Worm (Caenorhabditis elegans) whole organism, young adult: ENCODE data around the gene B0244.4.

Experiments
- B0035.1 ChIP-seq: sonication (generic microtip); optimal IDR thresholded peaks from 2 replicates; lab custom pipeline; 2016; ENCODE audit warnings: missing genetic modification characterization, mild to moderate bottlenecking, missing compliant biosample characterization, missing genotype, missing genetic modification reagents
- F10E7.11 ChIP-seq: sonication (generic microtip); optimal IDR thresholded peaks from 2 replicates; lab custom pipeline; 2017; ENCODE audit warnings: mild to moderate bottlenecking, missing genetic modification characterization, moderate library complexity, missing compliant biosample characterization
- F22D6.2 ChIP-seq: sonication (generic microtip); optimal IDR thresholded peaks from 2 replicates; lab custom pipeline; 2016; ENCODE audit warnings: mild to moderate bottlenecking, missing genetic modification characterization, missing compliant biosample characterization
- F23B12.7 ChIP-seq: sonication (generic microtip); optimal IDR thresholded peaks from 2 replicates; lab custom pipeline; 2017; ENCODE audit warnings: missing genetic modification characterization, mild to moderate bottlenecking, missing compliant biosample characterization, antibody characterized with exemption, moderate library complexity; ENCODE audit not compliant: insufficient read depth
- F37B4.10 ChIP-seq: fragments of 200-800 bp; sonication (Bioruptor generic); IDR thresholded peaks from 2 replicates; pipeline ENCODE4 v1.3.6; 2022; ENCODE audit warnings: missing genetic modification characterization, missing compliant biosample characterization
- F39B2.1 ChIP-seq: fragments of 200-800 bp; sonication (Bioruptor generic); IDR thresholded peaks from 2 replicates; pipeline ENCODE4 v1.3.6; 2022; ENCODE audit warnings: missing genetic modification reagents, missing genetic modification characterization, missing compliant biosample characterization
- F55B11.4 ChIP-seq: sonication (generic microtip); optimal IDR thresholded peaks from 2 replicates; lab custom pipeline; 2016; ENCODE audit warnings: missing compliant biosample characterization, missing genetic modification characterization, borderline replicate concordance; ENCODE audit not compliant: insufficient read depth
- F57A8.1 ChIP-seq: fragments of 200-800 bp; sonication (Bioruptor generic); optimal IDR thresholded peaks from 2 replicates; lab custom pipeline; 2018; ENCODE audit warnings: mild to moderate bottlenecking, missing genetic modification characterization, moderate library complexity, missing compliant biosample characterization
- K12H6.12 ChIP-seq: fragments of 200-800 bp; sonication (Bioruptor generic); optimal IDR thresholded peaks from 2 replicates; lab custom pipeline; 2018; ENCODE audit warnings: mild to moderate bottlenecking, missing genetic modification characterization, missing compliant biosample characterization
- Y67H2A.10 ChIP-seq: fragments of 200-800 bp; sonication (Bioruptor generic); conservative IDR thresholded peaks from 2 replicates; pipeline ENCODE4 v1.3.6; 2022; ENCODE audit warnings: missing genetic modification reagents, missing genetic modification characterization, missing compliant biosample characterization
- ZK185.1 ChIP-seq: sonication (generic microtip); optimal IDR thresholded peaks from 2 replicates; lab custom pipeline; 2016; ENCODE audit warnings: mild to moderate bottlenecking, missing genetic modification characterization, missing compliant biosample characterization; ENCODE audit not compliant: poor library complexity, severe bottlenecking
- attf-6 ChIP-seq: fragments of 200-800 bp; sonication (Bioruptor generic); IDR thresholded peaks from 2 replicates; pipeline ENCODE4 v1.3.6; 2022; ENCODE audit warnings: missing genetic modification reagents, missing genetic modification characterization, missing compliant biosample characterization
- ccch-3 ChIP-seq: fragments of 200-800 bp; sonication (Bioruptor generic); optimal IDR thresholded peaks from 2 replicates; lab custom pipeline; 2018; ENCODE audit warnings: mild to moderate bottlenecking, missing genetic modification characterization, missing compliant biosample characterization
- ceh-27 ChIP-seq: fragments of 200-800 bp; sonication (Bioruptor generic); optimal IDR thresholded peaks from 2 replicates; lab custom pipeline; 2018; ENCODE audit warnings: mild to moderate bottlenecking, missing genetic modification characterization, moderate library complexity, missing compliant biosample characterization
- ceh-91 ChIP-seq: fragments of 200-800 bp; sonication (Bioruptor generic); IDR thresholded peaks from 2 replicates; pipeline ENCODE4 v1.3.6; 2022; ENCODE audit warnings: missing genetic modification reagents, missing genetic modification characterization, missing compliant biosample characterization
- fkh-3 ChIP-seq: sonication (generic microtip); optimal IDR thresholded peaks from 2 replicates; lab custom pipeline; 2016; ENCODE audit warnings: mild to moderate bottlenecking, missing genetic modification characterization, missing compliant biosample characterization
- hmg-1.2 ChIP-seq: fragments of 200-800 bp; sonication (Bioruptor generic); IDR thresholded peaks from 2 replicates; pipeline ENCODE4 v1.3.6; 2022; ENCODE audit warnings: missing genetic modification reagents, missing genetic modification characterization, missing compliant biosample characterization
- hsf-1 ChIP-seq: fragments of 200-800 bp; sonication (Bioruptor generic); IDR thresholded peaks from 2 replicates; pipeline ENCODE4 v1.3.6; 2022; ENCODE audit warnings: missing genetic modification reagents, missing genetic modification characterization, missing compliant biosample characterization
- lag-1 ChIP-seq: fragments of 200-800 bp; sonication (Bioruptor generic); IDR thresholded peaks from 2 replicates; pipeline ENCODE4 v1.3.6; 2022; ENCODE audit warnings: missing genetic modification reagents, missing genetic modification characterization, missing compliant biosample characterization
- lir-1 ChIP-seq: fragments of 200-800 bp; sonication (Bioruptor generic); conservative IDR thresholded peaks from 2 replicates; pipeline ENCODE4 v1.3.6; 2022; ENCODE audit warnings: missing genetic modification reagents, missing genetic modification characterization, missing compliant biosample characterization
- madf-3 ChIP-seq: fragments of 200-800 bp; sonication (Bioruptor generic); IDR thresholded peaks from 2 replicates; pipeline ENCODE4 v1.3.6; 2022; ENCODE audit warnings: missing genetic modification reagents, missing genetic modification characterization, missing compliant biosample characterization
- madf-6 ChIP-seq: fragments of 200-800 bp; sonication (Bioruptor generic); IDR thresholded peaks from 2 replicates; pipeline ENCODE4 v1.3.6; 2022; ENCODE audit warnings: missing genetic modification reagents, missing genetic modification characterization, missing compliant biosample characterization
- mcd-1 ChIP-seq: fragments of 200-800 bp; sonication (Bioruptor generic); IDR thresholded peaks from 2 replicates; pipeline ENCODE4 v1.3.6; 2022; ENCODE audit warnings: missing genetic modification reagents, missing genetic modification characterization, missing compliant biosample characterization
- nfyb-1 ChIP-seq: fragments of 200-800 bp; sonication (Bioruptor generic); IDR thresholded peaks from 2 replicates; pipeline ENCODE4 v1.3.6; 2022; ENCODE audit warnings: missing genetic modification reagents, missing genetic modification characterization, missing compliant biosample characterization
- nhr-120 ChIP-seq: fragments of 200-800 bp; sonication (Bioruptor generic); IDR thresholded peaks from 2 replicates; pipeline ENCODE4 v1.3.6; 2022; ENCODE audit warnings: missing genetic modification characterization, missing compliant biosample characterization
- nhr-179 ChIP-seq: sonication (generic microtip); optimal IDR thresholded peaks from 2 replicates; lab custom pipeline; 2016; ENCODE audit warnings: mild to moderate bottlenecking, missing genetic modification characterization, missing compliant biosample characterization
- nhr-80 ChIP-seq: sonication (generic microtip); optimal IDR thresholded peaks from 2 replicates; lab custom pipeline; 2016; ENCODE audit warnings: missing genetic modification characterization, missing compliant biosample characterization
- rcor-1 ChIP-seq: fragments of 200-800 bp; sonication (Bioruptor generic); IDR thresholded peaks from 2 replicates; pipeline ENCODE4 v1.3.6; 2022; ENCODE audit warnings: missing genetic modification reagents, missing genetic modification characterization, missing compliant biosample characterization
- rec-8 ChIP-seq, 2 experiments: sonication (generic microtip); optimal IDR thresholded peaks; 2 replicates each; lab custom pipeline; 2016; ENCODE audit warnings: mild to moderate bottlenecking in 2 of 2, missing genetic modification characterization in 2 of 2, missing genetic modification reagents in 2 of 2, missing genotype in 2 of 2, missing biosample characterization in 1 of 2, missing compliant biosample characterization in 1 of 2, moderate library complexity in 1 of 2
- repo-1 ChIP-seq: sonication (generic microtip); optimal IDR thresholded peaks from 2 replicates; lab custom pipeline; 2017; ENCODE audit warnings: mild to moderate bottlenecking, missing genetic modification characterization, missing compliant biosample characterization
- snpc-1.1 ChIP-seq: sonication (generic microtip); optimal IDR thresholded peaks from 2 replicates; lab custom pipeline; 2017; ENCODE audit warnings: missing genetic modification characterization, mild to moderate bottlenecking, missing compliant biosample characterization, antibody characterized with exemption, moderate library complexity, missing genotype, missing genetic modification reagents; ENCODE audit not compliant: insufficient read depth
- snpc-3.4 ChIP-seq: sonication (generic microtip); optimal IDR thresholded peaks from 2 replicates; lab custom pipeline; 2017; ENCODE audit warnings: missing genetic modification characterization, mild to moderate bottlenecking, missing compliant biosample characterization, antibody characterized with exemption, moderate library complexity, missing genotype, missing genetic modification reagents
- snpc-4 ChIP-seq, 5 experiments: fragments of 150-350 bp in 1 of 5; sonication (generic microtip) in 4 of 5; optimal IDR thresholded peaks; 2 replicates each; lab custom pipeline; 2014 to 2018; ENCODE audit warnings: missing genetic modification characterization in 5 of 5, missing biosample characterization in 3 of 5, antibody characterized with exemption in 2 of 5, mild to moderate bottlenecking in 2 of 5, missing compliant biosample characterization in 2 of 5, missing genotype in 2 of 5, moderate library complexity in 2 of 5, missing genetic modification reagents in 1 of 5
- unc-62 ChIP-seq: fragments of 150-350 bp; optimal IDR thresholded peaks from 2 replicates; lab custom pipeline; 2014; ENCODE audit warnings: missing biosample characterization, missing genetic modification reagents, missing genetic modification characterization
- xnd-1 ChIP-seq: sonication (generic microtip); optimal IDR thresholded peaks from 2 replicates; lab custom pipeline; 2016; ENCODE audit warnings: missing genotype, missing genetic modification reagents, missing genetic modification characterization, missing compliant biosample characterization
- ztf-6 ChIP-seq: fragments of 200-800 bp; sonication (Bioruptor generic); IDR thresholded peaks from 2 replicates; pipeline ENCODE4 v1.3.6; 2022; ENCODE audit warnings: missing genetic modification reagents, missing genetic modification characterization, missing compliant biosample characterization

Gene B0244.4

ce11 chrIII:5744579-5744978 lies 2.7 kb upstream of the B0244.4 start, which contains the start of gene B0244.5:
Gene B0244.5 (plus strand): TSS chrIII:5744879.
- no peak for TF ChIP-seq F55B11.4 (tag; lab: Kevin White, UChicago)
- TF ChIP-seq snpc-3.4 = no peak
- TF ChIP-seq lag-1 (GFP tag; lab: Robert Waterston, UW) = no peak
- no peak for TF ChIP-seq fkh-3 (tag; lab: Kevin White, UChicago)
- no peak for TF ChIP-seq madf-6 (GFP tag; lab: Robert Waterston, UW)
- no peak for TF ChIP-seq nhr-120 (GFP tag; lab: Robert Waterston, UW)
- TF ChIP-seq madf-3 (GFP tag; lab: Robert Waterston, UW) = no peak
- TF ChIP-seq nfyb-1 = no peak

DNA sequence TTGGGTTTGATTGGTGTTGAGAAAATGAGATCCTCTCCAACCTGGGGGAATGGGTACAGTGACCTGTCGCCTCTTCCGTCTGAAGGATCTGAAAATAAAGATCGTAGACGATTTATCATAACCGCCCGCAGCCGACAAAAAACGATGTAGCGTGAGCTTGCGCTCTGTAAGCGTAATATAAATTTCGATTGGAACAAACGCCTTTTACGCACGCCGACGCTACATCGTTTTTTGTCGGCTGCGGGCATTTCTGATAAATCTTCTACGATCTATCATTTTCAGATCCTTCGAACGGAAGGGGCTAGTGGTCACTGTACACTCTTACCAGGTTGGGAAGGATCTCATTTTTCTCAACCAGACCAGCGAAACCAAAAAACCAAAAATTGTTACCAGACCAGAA lies 1.1 kb downstream of the B0244.4 start:
- TF ChIP-seq rcor-1 = no peak
- TF ChIP-seq madf-3 (GFP tag; lab: Robert Waterston, UW) = no peak
- peak; percentile 70 for TF ChIP-seq snpc-1.1 (tag; lab: Kevin White, UChicago)
- no peak for TF ChIP-seq snpc-4 (GFP tag; optimal IDR thresholded peaks at IDR 0.05; lab: Kevin White, UChicago)
- TF ChIP-seq snpc-4 (tag; optimal IDR thresholded peaks at IDR 0.05; lab: Kevin White, UChicago) = peak in 3 of 4 experiments; percentile 70 to 90 (median 90)

ce11 chrIII:5750503-5750902 lies 3.2 kb downstream of the B0244.4 start:
- TF ChIP-seq ztf-6 (GFP tag; lab: Robert Waterston, UW) = no peak
- TF ChIP-seq snpc-4 (GFP tag; optimal IDR thresholded peaks at IDR 0.05; lab: Kevin White, UChicago) = no peak
- no peak for TF ChIP-seq snpc-4 (tag; optimal IDR thresholded peaks at IDR 0.05; lab: Kevin White, UChicago)
- TF ChIP-seq snpc-3.4 = no peak
- no peak for TF ChIP-seq nhr-179
- no peak for TF ChIP-seq lir-1 (GFP tag; lab: Robert Waterston, UW)

- TF ChIP-seq F22D6.2 (tag; lab: Kevin White, UChicago) (no peak), K12H6.12 (tag; lab: Kevin White, UChicago) (peak; percentile 60), attf-6 (GFP tag; lab: Robert Waterston, UW) (no peak), ceh-27 (peak; percentile 28), hmg-1.2 (GFP tag; lab: Robert Waterston, UW) (peak; percentile 65), mcd-1 (GFP tag; lab: Robert Waterston, UW) (peak; percentile 63), F23B12.7 (tag; lab: Kevin White, UChicago) (no peak)
These were observed 7.9 kb downstream of the B0244.4 start, which contains the start of gene ida-1 for ce11 chrIII:5755204-5755603. Gene ida-1 (plus strand): TSS chrIII:5755539.

- TF ChIP-seq rec-8 (tag; optimal IDR thresholded peaks at IDR 0.05; lab: Kevin White, UChicago) (no peak), ztf-6 (GFP tag; lab: Robert Waterston, UW) (no peak), F37B4.10 (GFP tag; lab: Robert Waterston, UW) (no peak), F10E7.11 (tag; lab: Kevin White, UChicago) (no peak), nhr-80 (tag; lab: Kevin White, UChicago) (no peak), F39B2.1 (GFP tag; lab: Robert Waterston, UW) (no peak), ceh-27 (no peak), hsf-1 (GFP tag; lab: Robert Waterston, UW) (no peak), repo-1 (tag; lab: Kevin White, UChicago) (no peak), ceh-91 (GFP tag; lab: Robert Waterston, UW) (no peak), F57A8.1 (GFP tag; lab: Kevin White, UChicago) (no peak), ZK185.1 (no peak), hmg-1.2 (GFP tag; lab: Robert Waterston, UW) (no peak), Y67H2A.10 (GFP tag; lab: Robert Waterston, UW) (no peak), B0035.1 (tag; lab: Kevin White, UChicago) (no peak), snpc-1.1 (tag; lab: Kevin White, UChicago) (no peak), xnd-1 (tag; lab: Kevin White, UChicago) (no peak), snpc-3.4 (no peak), ccch-3 (no peak), unc-62 (no peak)
These were observed 10.3 kb downstream of the B0244.4 start for ce11 chrIII:5757492-5758045.
